Worm (Caenorhabditis elegans) whole organism, L3 larva: ENCODE results near the gene ttr-43.

ENCODE experiments used
- R02D3.7 ChIP-seq: fragments of 150-350 bp; optimal IDR thresholded peaks from 2 replicates; lab custom pipeline; 2014; ENCODE audit warnings: missing biosample characterization, missing genetic modification characterization
- ZK546.5 ChIP-seq: sonication (generic microtip); optimal IDR thresholded peaks from 2 replicates; lab custom pipeline; 2017; ENCODE audit warnings: missing biosample characterization, missing genetic modification characterization
- aly-2 ChIP-seq: fragments of 150-350 bp; optimal IDR thresholded peaks from 2 replicates; lab custom pipeline; 2014; ENCODE audit warnings: missing biosample characterization, missing genetic modification characterization
- ama-1 ChIP-seq: fragments of 150-350 bp; optimal IDR thresholded peaks from 2 replicates; lab custom pipeline; 2018
- ceh-16 ChIP-seq: sonication (generic microtip); optimal IDR thresholded peaks from 2 replicates; lab custom pipeline; 2017; ENCODE audit warnings: missing biosample characterization, missing genetic modification characterization
- ceh-9 ChIP-seq: sonication (generic microtip); optimal IDR thresholded peaks from 2 replicates; lab custom pipeline; 2018; ENCODE audit warnings: missing biosample characterization, missing genetic modification characterization
- daf-12 ChIP-seq: fragments of 150-350 bp; optimal IDR thresholded peaks from 2 replicates; lab custom pipeline; 2014; ENCODE audit warnings: missing biosample characterization, missing genetic modification reagents, missing genetic modification characterization
- egl-27 ChIP-seq: sonication (generic microtip); optimal IDR thresholded peaks from 4 replicates; lab custom pipeline; 2017; ENCODE audit warnings: missing biosample characterization, missing genetic modification reagents, missing genetic modification characterization
- elt-3 ChIP-seq, 3 experiments: fragments of 150-350 bp in 1 of 3; sonication (generic microtip) in 2 of 3; optimal IDR thresholded peaks; 2 replicates in 2 of 3; 4 replicates in 1 of 3; lab custom pipeline; 2014 to 2017; ENCODE audit warnings: missing biosample characterization in 3 of 3, missing genetic modification characterization in 3 of 3
- eor-1 ChIP-seq, 2 experiments: fragments of 150-350 bp; optimal IDR thresholded peaks; 2 replicates each; lab custom pipeline; 2014 to 2018; ENCODE audit warnings: missing biosample characterization in 2 of 2, missing genetic modification characterization in 2 of 2
- fkh-10 ChIP-seq: sonication (generic microtip); optimal IDR thresholded peaks from 2 replicates; lab custom pipeline; 2017; ENCODE audit warnings: missing biosample characterization, missing genetic modification reagents, missing genetic modification characterization
- fkh-2 ChIP-seq: fragments of 150-350 bp; optimal IDR thresholded peaks from 2 replicates; lab custom pipeline; 2014; ENCODE audit warnings: missing biosample characterization, missing genetic modification reagents, missing genetic modification characterization
- hmg-11 ChIP-seq: sonication (generic microtip); optimal IDR thresholded peaks from 2 replicates; lab custom pipeline; 2016; ENCODE audit warnings: missing genetic modification characterization, missing compliant biosample characterization
- jun-1 ChIP-seq: fragments of 150-350 bp; optimal IDR thresholded peaks from 2 replicates; lab custom pipeline; 2014; ENCODE audit warnings: missing biosample characterization, missing genetic modification reagents, missing genetic modification characterization
- lin-15B ChIP-seq: fragments of 150-350 bp; optimal IDR thresholded peaks from 2 replicates; lab custom pipeline; 2014; ENCODE audit warnings: missing biosample characterization, missing genetic modification characterization
- lin-39 ChIP-seq: fragments of 150-350 bp; optimal IDR thresholded peaks from 2 replicates; lab custom pipeline; 2018; ENCODE audit warnings: missing biosample characterization, missing genetic modification reagents, missing genetic modification characterization
- lsy-12 ChIP-seq: sonication (generic microtip); optimal IDR thresholded peaks from 2 replicates; lab custom pipeline; 2016; ENCODE audit warnings: mild to moderate bottlenecking, missing genetic modification characterization, missing compliant biosample characterization
- mdl-1 ChIP-seq: fragments of 150-350 bp; optimal IDR thresholded peaks from 2 replicates; lab custom pipeline; 2014; ENCODE audit warnings: missing biosample characterization, missing genetic modification characterization
- mml-1 ChIP-seq: fragments of 150-350 bp; sonication (generic microtip); optimal IDR thresholded peaks from 3 replicates; lab custom pipeline; 2014; ENCODE audit warnings: missing biosample characterization, missing genetic modification characterization
- nfya-1 ChIP-seq: sonication (generic microtip); optimal IDR thresholded peaks from 2 replicates; lab custom pipeline; 2017; ENCODE audit warnings: missing genetic modification characterization, mild to moderate bottlenecking, missing compliant biosample characterization, antibody characterized with exemption, moderate library complexity; ENCODE audit not compliant: insufficient read depth
- nhr-11 ChIP-seq: fragments of 150-350 bp; optimal IDR thresholded peaks from 2 replicates; lab custom pipeline; 2014; ENCODE audit warnings: missing biosample characterization, missing genetic modification characterization
- nhr-12 ChIP-seq: fragments of 150-350 bp; optimal IDR thresholded peaks from 2 replicates; lab custom pipeline; 2014; ENCODE audit warnings: missing biosample characterization, missing genetic modification characterization
- nhr-23 ChIP-seq: fragments of 150-350 bp; optimal IDR thresholded peaks from 2 replicates; lab custom pipeline; 2014; ENCODE audit warnings: missing biosample characterization, missing genetic modification reagents, missing genetic modification characterization
- nhr-237 ChIP-seq: fragments of 150-350 bp; optimal IDR thresholded peaks from 2 replicates; lab custom pipeline; 2014; ENCODE audit warnings: missing biosample characterization, missing genetic modification characterization
- nhr-28 ChIP-seq: fragments of 150-350 bp; optimal IDR thresholded peaks from 2 replicates; lab custom pipeline; 2014; ENCODE audit warnings: missing biosample characterization, missing genetic modification characterization
- nhr-43 ChIP-seq: sonication (generic microtip); optimal IDR thresholded peaks from 2 replicates; lab custom pipeline; 2016; ENCODE audit warnings: mild to moderate bottlenecking, missing genetic modification characterization, missing compliant biosample characterization; ENCODE audit not compliant: poor library complexity, severe bottlenecking
- nhr-67 ChIP-seq: fragments of 150-350 bp; optimal IDR thresholded peaks from 2 replicates; lab custom pipeline; 2014; ENCODE audit warnings: missing biosample characterization, missing genetic modification characterization
- sea-2 ChIP-seq: fragments of 150-350 bp; sonication (generic microtip); optimal IDR thresholded peaks from 4 replicates; lab custom pipeline; 2014; ENCODE audit warnings: missing biosample characterization, missing genetic modification reagents, missing genetic modification characterization
- skn-1 ChIP-seq: fragments of 150-350 bp; optimal IDR thresholded peaks from 2 replicates; lab custom pipeline; 2014; ENCODE audit warnings: missing biosample characterization, missing genetic modification characterization
- snpc-4 ChIP-seq: fragments of 150-350 bp; optimal IDR thresholded peaks from 2 replicates; lab custom pipeline; 2014; ENCODE audit warnings: missing biosample characterization, missing genetic modification characterization
- tbx-2 ChIP-seq: sonication (generic microtip); optimal IDR thresholded peaks from 2 replicates; lab custom pipeline; 2016; ENCODE audit warnings: mild to moderate bottlenecking, missing genetic modification characterization, missing compliant biosample characterization
- unc-39 ChIP-seq: sonication (generic microtip); optimal IDR thresholded peaks from 4 replicates; lab custom pipeline; 2017; ENCODE audit warnings: missing biosample characterization, missing genetic modification characterization
- unc-62 ChIP-seq: fragments of 150-350 bp; sonication (generic microtip); optimal IDR thresholded peaks from 4 replicates; lab custom pipeline; 2014; ENCODE audit warnings: missing biosample characterization, missing genetic modification reagents, missing genetic modification characterization
- zag-1 ChIP-seq: fragments of 150-350 bp; optimal IDR thresholded peaks from 2 replicates; lab custom pipeline; 2014; ENCODE audit warnings: missing biosample characterization, missing genetic modification characterization
- ztf-11 ChIP-seq: fragments of 150-350 bp; optimal IDR thresholded peaks from 2 replicates; lab custom pipeline; 2014; ENCODE audit warnings: missing biosample characterization, missing genetic modification characterization

Gene ttr-43

ce11 chrV:12629743-12630142 lies 39.2 kb upstream of the ttr-43 start, which contains the start of gene F56H9.6:
F56H9.6 (minus strand) TSS chrV:12629843.
- TF ChIP-seq ztf-11 (no peak), jun-1 (tag; lab: Kevin White, UChicago) (no peak), ZK546.5 (tag; lab: Kevin White, UChicago) (no peak), nhr-43 (tag; lab: Kevin White, UChicago) (no peak), mml-1 (tag; lab: Kevin White, UChicago) (no peak), unc-39 (no peak), unc-62 (GFP tag; lab: Kevin White, UChicago) (no peak), nhr-237 (tag; lab: Kevin White, UChicago) (no peak), ama-1 (lab: Kevin White, UChicago) (no peak), lin-15B (tag; lab: Kevin White, UChicago) (no peak), fkh-10 (GFP tag; lab: Kevin White, UChicago) (no peak), daf-12 (tag; lab: Kevin White, UChicago) (no peak), snpc-4 (tag; lab: Kevin White, UChicago) (no peak), lin-39 (tag; lab: Kevin White, UChicago) (no peak)

- TF ChIP-seq ceh-9 (no peak), mdl-1 (tag; lab: Kevin White, UChicago) (no peak), daf-12 (tag; lab: Kevin White, UChicago) (no peak), sea-2 (no peak)
Observed at ce11 chrV:12624371-12624770, 33.9 kb upstream of the ttr-43 start, which contains the start of gene F56H9.9. F56H9.9 (minus strand) TSS chrV:12624471.

- TF ChIP-seq zag-1 (tag; lab: Kevin White, UChicago) (no peak), nhr-23 (no peak), tbx-2 (tag; lab: Kevin White, UChicago) (no peak), ceh-16 (tag; lab: Kevin White, UChicago) (no peak), daf-12 (tag; lab: Kevin White, UChicago) (no peak), nhr-11 (no peak), jun-1 (tag; lab: Kevin White, UChicago) (no peak), skn-1 (tag; lab: Kevin White, UChicago) (no peak), nhr-67 (tag; lab: Kevin White, UChicago) (no peak), nfya-1 (no peak)
- TF ChIP-seq, all 47 proteins: peak for 0
Observed at ce11 chrV:12612118-12612517, 21.6 kb upstream of the ttr-43 start, which contains the start of gene cyc-2.2. cyc-2.2 (minus strand) TSS chrV:12612218.

- TF ChIP-seq aly-2 (no peak), jun-1 (tag; lab: Kevin White, UChicago) (no peak), egl-27 (tag; lab: Kevin White, UChicago) (no peak), mdl-1 (tag; lab: Kevin White, UChicago) (no peak), lin-39 (tag; lab: Kevin White, UChicago) (no peak), R02D3.7 (tag; lab: Kevin White, UChicago) (no peak), elt-3 (tag; optimal IDR thresholded peaks at IDR 0.05; lab: Kevin White, UChicago) (no peak), hmg-11 (tag; lab: Kevin White, UChicago) (no peak), zag-1 (tag; lab: Kevin White, UChicago) (no peak), eor-1 (tag; optimal IDR thresholded peaks at IDR 0.05; lab: Kevin White, UChicago) (no peak), fkh-2 (tag; lab: Kevin White, UChicago) (no peak), ztf-11 (no peak), lsy-12 (tag; lab: Kevin White, UChicago) (no peak), nhr-12 (no peak), ceh-9 (no peak), lin-15B (tag; lab: Kevin White, UChicago) (no peak), nhr-28 (no peak)
Observed at ce11 chrV:12611029-12611428, 20.5 kb upstream of the ttr-43 start, which contains the start of gene cubn-1. cubn-1 (plus strand) TSS chrV:12611329.

ce11 chrV:12609526-12609925 lies 19.0 kb upstream of the ttr-43 start, which contains the start of gene ZC116.1:
ZC116.1 (plus strand) TSS chrV:12609826.
- TF ChIP-seq mml-1 (tag; lab: Kevin White, UChicago): no peak
